Worm (Caenorhabditis elegans): Measurements from ENCODE around the gene Y57G7A.3.

Gene Y57G7A.3

DNA sequence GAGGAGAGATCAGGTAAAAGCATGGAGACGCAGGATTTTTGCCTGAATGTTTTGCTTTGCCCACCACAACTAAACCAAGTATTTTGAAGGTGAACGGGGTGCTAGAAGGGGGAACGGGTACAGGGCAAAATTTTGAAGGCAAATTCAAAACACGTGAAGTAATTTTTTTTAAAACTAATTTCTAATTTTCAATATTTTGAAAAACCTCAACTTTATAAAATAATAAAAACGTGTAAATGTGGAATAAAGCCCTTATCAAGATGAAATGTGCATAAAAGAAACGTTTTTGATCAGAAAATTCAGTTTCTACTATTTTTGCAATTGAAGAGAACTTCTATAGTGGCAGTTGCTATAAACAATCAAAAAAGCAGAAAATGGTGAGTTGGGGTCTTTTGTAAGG lies 29.9 kb upstream of the Y57G7A.3 start, which contains the start of gene clec-119:
TSS of gene clec-119 (plus strand) at position 301 of the 400 bp plus-strand sequence.
- TF ChIP-seq sea-2 (GFP tag; IDR thresholded peaks at IDR 0.05) (no peak), ztf-18 (tag; optimal IDR thresholded peaks at IDR 0.05) (no peak), xnd-1 (tag; optimal IDR thresholded peaks at IDR 0.05) (no peak), ceh-91 (GFP tag; IDR thresholded peaks at IDR 0.05) (no peak), C17E4.6 (GFP tag; IDR thresholded peaks at IDR 0.05) (no peak), ccch-3 (GFP tag; optimal IDR thresholded peaks at IDR 0.05) (no peak)

DNA sequence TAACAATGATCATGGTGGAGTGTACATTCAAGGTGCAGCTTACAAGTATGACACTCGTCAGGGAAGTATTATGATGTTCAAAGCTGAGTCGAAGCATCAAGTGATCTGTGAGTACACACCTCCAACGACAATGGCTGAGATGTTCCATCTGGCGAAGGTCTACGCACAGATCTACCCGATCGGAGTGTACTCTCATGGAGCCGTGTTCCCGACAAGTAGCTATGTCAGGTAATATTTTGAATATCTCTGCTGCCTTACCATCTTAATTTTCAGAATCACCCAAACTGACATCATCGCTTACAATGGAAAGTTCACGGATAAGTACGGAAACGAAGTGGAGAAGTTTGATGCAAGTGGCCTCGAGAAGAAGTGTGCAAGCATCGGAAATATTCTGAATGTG lies 28.8 kb upstream of the Y57G7A.3 start:
- TF ChIP-seq T07F8.4 (tag; optimal IDR thresholded peaks at IDR 0.05): no peak
- no peak for TF ChIP-seq lin-26 (GFP tag; IDR thresholded peaks at IDR 0.05)
- TF ChIP-seq lag-1 (GFP tag; IDR thresholded peaks at IDR 0.05): no peak
- no peak for TF ChIP-seq xnd-1 (tag; optimal IDR thresholded peaks at IDR 0.05)

DNA sequence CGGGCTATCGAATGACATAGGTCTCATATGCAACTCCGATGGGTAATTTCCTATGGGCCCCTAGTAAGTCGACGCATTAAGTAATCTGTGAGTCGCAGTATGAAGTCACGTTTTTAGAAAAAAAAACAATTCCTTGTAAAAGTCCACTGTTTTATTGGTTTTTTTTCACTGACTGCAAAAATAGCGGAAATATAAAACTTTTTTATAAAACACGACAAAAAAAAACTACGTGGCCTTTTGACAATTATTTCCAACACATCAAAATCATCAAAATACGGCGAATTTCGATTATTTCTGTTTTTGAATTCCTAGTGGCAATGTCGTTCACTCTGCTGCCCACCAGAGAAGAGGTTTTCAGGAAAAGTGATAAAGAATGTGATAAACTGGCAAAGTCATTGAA lies 26.9 kb upstream of the Y57G7A.3 start, which contains the start of gene clpr-2:
TSS of gene clpr-2 (plus strand) at position 301 of the 400 bp plus-strand sequence.
- TF ChIP-seq Y79H2A.3 (GFP tag; conservative IDR thresholded peaks at IDR 0.05): no peak
- TF ChIP-seq bed-2 (GFP tag; IDR thresholded peaks at IDR 0.05): no peak
- TF ChIP-seq hlh-26 (GFP tag; conservative IDR thresholded peaks at IDR 0.05): no peak
- TF ChIP-seq zfh-2 (GFP tag; conservative IDR thresholded peaks at IDR 0.05): no peak
- no peak for TF ChIP-seq Y53F4B.3 (GFP tag; IDR thresholded peaks at IDR 0.05)
- no peak for TF ChIP-seq C06A6.2 (GFP tag; conservative IDR thresholded peaks at IDR 0.05)
- TF ChIP-seq let-526 (GFP tag; IDR thresholded peaks at IDR 0.05): no peak
- no peak for TF ChIP-seq lsl-1 (GFP tag; optimal IDR thresholded peaks at IDR 0.05)
- TF ChIP-seq tlf-1 (GFP tag; optimal IDR thresholded peaks at IDR 0.05): no peak
- no peak for TF ChIP-seq ceh-40 (GFP tag; IDR thresholded peaks at IDR 0.05)
- TF ChIP-seq ama-1 (optimal IDR thresholded peaks at IDR 0.05): no peak
- no peak for TF ChIP-seq ama-1 (GFP tag; optimal IDR thresholded peaks at IDR 0.05)

DNA sequence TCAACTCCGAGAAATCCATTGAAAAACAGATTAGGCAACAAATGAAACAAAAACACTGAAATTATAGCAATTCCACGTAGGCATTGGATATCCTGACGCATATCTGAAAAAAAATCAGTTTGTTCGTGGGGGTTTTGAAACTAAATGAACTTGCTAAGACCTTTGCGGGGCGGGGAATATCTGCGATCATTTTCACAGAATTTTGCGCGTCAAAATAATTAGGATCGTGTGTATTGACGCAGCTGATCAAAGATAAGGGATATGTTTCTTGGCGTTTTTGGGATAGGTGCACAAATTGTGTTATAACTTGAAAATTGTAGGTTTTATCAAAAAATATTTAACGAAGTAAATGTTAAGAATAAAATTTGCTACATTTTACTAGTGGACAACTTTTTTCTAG lies 18.8 kb upstream of the Y57G7A.3 start, which contains the start of gene oac-30:
TSS of gene oac-30 (minus strand) at position 101 of the 400 bp plus-strand sequence.
- TF ChIP-seq T07F8.4 (tag; optimal IDR thresholded peaks at IDR 0.05) (no peak), rec-8 (tag; optimal IDR thresholded peaks at IDR 0.05) (no peak), tlf-1 (GFP tag; optimal IDR thresholded peaks at IDR 0.05) (no peak), him-1 (tag; optimal IDR thresholded peaks at IDR 0.05) (no peak), ceh-100 (GFP tag; IDR thresholded peaks at IDR 0.05) (no peak), egl-18 (GFP tag; IDR thresholded peaks at IDR 0.05) (no peak), pbrm-1 (GFP tag; IDR thresholded peaks at IDR 0.05) (no peak), lsl-1 (GFP tag; optimal IDR thresholded peaks at IDR 0.05) (no peak), cebp-1 (GFP tag; IDR thresholded peaks at IDR 0.05) (no peak), cebp-1 (tag; optimal IDR thresholded peaks at IDR 0.05) (no peak), snpc-1.1 (tag; optimal IDR thresholded peaks at IDR 0.05; ENCODE audit: insufficient read depth) (no peak), atf-7 (tag; optimal IDR thresholded peaks at IDR 0.05) (no peak), hrde-1 (tag; optimal IDR thresholded peaks at IDR 0.05; ENCODE audit: borderline replicate concordance) (no peak), F52B5.7 (tag; optimal IDR thresholded peaks at IDR 0.05) (no peak), rpc-1 (optimal IDR thresholded peaks at IDR 0.05) (no peak), rpc-1 (tag; optimal IDR thresholded peaks at IDR 0.05) (no peak), akir-1 (GFP tag; optimal IDR thresholded peaks at IDR 0.05) (no peak), dpff-1 (tag; optimal IDR thresholded peaks at IDR 0.05) (no peak)
